Worm (Caenorhabditis elegans): Measurements from ENCODE around the gene srh-283.

Gene srh-283

DNA sequence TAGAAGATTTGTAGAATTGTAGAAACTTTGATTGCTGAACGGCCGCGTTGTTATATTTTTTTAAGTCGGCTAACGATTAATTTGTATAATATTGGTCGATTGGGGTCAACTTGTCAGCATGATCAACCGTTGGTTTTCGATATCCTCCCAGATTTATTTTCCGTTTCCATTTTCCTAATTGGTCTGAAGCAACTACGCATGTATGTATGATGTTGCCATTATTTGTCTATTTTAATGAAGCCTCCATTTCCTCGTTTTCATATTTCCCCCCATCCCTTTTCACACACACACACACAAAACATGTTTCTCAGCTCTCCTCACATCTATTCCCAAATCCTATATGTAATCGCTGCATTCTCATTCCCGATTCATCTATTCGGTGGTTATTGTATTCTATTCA, 35.4 kb downstream of the srh-283 start, which contains the start of gene srh-287:
Gene srh-287 (plus strand): TSS at position 301 of the 400 bp plus-strand sequence.
- TF ChIP-seq dve-1 (tag; optimal IDR thresholded peaks at IDR 0.05): no peak
- no peak for TF ChIP-seq hlh-30 (tag; optimal IDR thresholded peaks at IDR 0.05; ENCODE audit: insufficient read depth)
- no peak for TF ChIP-seq ref-2 (tag; optimal IDR thresholded peaks at IDR 0.05)
- no peak for TF ChIP-seq elt-4 (tag; optimal IDR thresholded peaks at IDR 0.05)
- TF ChIP-seq T23F11.4 (GFP tag; optimal IDR thresholded peaks at IDR 0.05): no peak
- no peak for TF ChIP-seq ceh-2 (tag; optimal IDR thresholded peaks at IDR 0.05)
- TF ChIP-seq ama-1 (optimal IDR thresholded peaks at IDR 0.05): no peak
- TF ChIP-seq ceh-24 (tag; optimal IDR thresholded peaks at IDR 0.05): no peak
- no peak for TF ChIP-seq unc-86 (tag; optimal IDR thresholded peaks at IDR 0.05)

DNA sequence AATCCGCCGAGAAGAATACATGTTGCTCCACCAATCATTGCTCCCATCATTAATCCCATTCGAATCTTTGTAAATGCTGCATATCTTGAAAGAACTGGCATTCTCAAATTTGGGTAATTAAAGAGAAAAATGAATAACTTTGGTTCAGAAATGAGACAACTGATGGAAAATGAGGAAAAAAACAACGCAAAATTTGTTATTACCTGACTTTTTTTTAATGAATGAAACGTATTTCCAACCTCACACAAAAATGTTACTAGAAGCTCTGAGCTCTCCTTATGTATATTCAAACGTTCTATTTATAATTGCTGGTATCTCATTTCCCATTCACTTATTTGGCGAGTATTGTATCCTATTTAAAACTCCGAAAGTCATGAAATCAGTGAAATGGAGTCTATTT, 37.4 kb downstream of the srh-283 start, which contains the start of the genes Y94A7B.11 and srh-292:
Gene Y94A7B.11 (minus strand): TSS at position 101 of the 400 bp plus-strand sequence.
Gene srh-292 (plus strand): TSS at position 251 of the 400 bp plus-strand sequence.
- no peak for TF ChIP-seq hlh-13 (GFP tag; optimal IDR thresholded peaks at IDR 0.05)
- TF ChIP-seq hlh-6 (tag; optimal IDR thresholded peaks at IDR 0.05): no peak
- TF ChIP-seq ref-2 (tag; optimal IDR thresholded peaks at IDR 0.05): no peak
- TF ChIP-seq ceh-18 (tag; optimal IDR thresholded peaks at IDR 0.05): no peak
- TF ChIP-seq rnt-1 (tag; optimal IDR thresholded peaks at IDR 0.05): no peak

- TF ChIP-seq ceh-45 (GFP tag; IDR thresholded peaks at IDR 0.05) (no peak), tbx-2 (tag; optimal IDR thresholded peaks at IDR 0.05) (no peak), dve-1 (tag; optimal IDR thresholded peaks at IDR 0.05) (no peak), lin-11 (tag; optimal IDR thresholded peaks at IDR 0.05) (no peak), tbx-7 (tag; optimal IDR thresholded peaks at IDR 0.05) (no peak), pha-2 (tag; optimal IDR thresholded peaks at IDR 0.05) (no peak), nhr-11 (tag; optimal IDR thresholded peaks at IDR 0.05) (no peak), pag-3 (tag; optimal IDR thresholded peaks at IDR 0.05; ENCODE audit: borderline replicate concordance) (no peak), pqm-1 (tag; optimal IDR thresholded peaks at IDR 0.05) (no peak)
These were observed 40.2 kb downstream of the srh-283 start, which contains the start of gene srh-291 for ce11 chrV:17805323-17805722. Gene srh-291, plus strand, starts transcription at chrV:17805623.

DNA sequence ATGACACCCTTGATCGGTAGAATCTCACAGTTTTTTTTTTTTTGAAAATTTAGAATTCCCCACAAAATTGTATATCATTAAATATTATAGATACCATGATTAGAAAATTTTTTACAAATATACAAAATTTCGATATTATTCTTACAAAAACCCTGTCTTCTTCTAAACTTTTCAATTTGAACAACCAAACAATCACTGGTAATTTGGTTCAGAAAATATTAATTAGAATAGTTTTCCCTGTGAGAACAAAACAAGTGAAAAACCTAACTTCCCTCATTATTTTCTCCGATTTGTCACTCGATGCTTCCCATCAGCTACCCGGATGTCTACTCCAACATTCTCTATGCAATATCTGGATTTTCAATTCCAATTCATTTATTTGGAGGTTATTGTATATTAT, 44.9 kb downstream of the srh-283 start, which contains the start of gene srh-296:
Gene srh-296 (plus strand): TSS at position 301 of the 400 bp plus-strand sequence.
- TF ChIP-seq fkh-6 (tag; optimal IDR thresholded peaks at IDR 0.05): no peak
- TF ChIP-seq madf-2 (tag; optimal IDR thresholded peaks at IDR 0.05): no peak
- no peak for TF ChIP-seq tbx-2 (tag; optimal IDR thresholded peaks at IDR 0.05)
- TF ChIP-seq unc-86 (tag; optimal IDR thresholded peaks at IDR 0.05): no peak
- no peak for TF ChIP-seq C38D4.7 (GFP tag; optimal IDR thresholded peaks at IDR 0.05)

- TF ChIP-seq ceh-14 (tag; optimal IDR thresholded peaks at IDR 0.05): peak; percentile 2
- TF ChIP-seq hlh-6 (tag; optimal IDR thresholded peaks at IDR 0.05): peak; percentile 59
- no peak for TF ChIP-seq Y22D7AL.16 (tag; optimal IDR thresholded peaks at IDR 0.05)
- peak; percentile 25 for TF ChIP-seq ref-2 (tag; optimal IDR thresholded peaks at IDR 0.05)
- TF ChIP-seq ets-4 (tag; optimal IDR thresholded peaks at IDR 0.05): no peak
- TF ChIP-seq hlh-8 (tag; optimal IDR thresholded peaks at IDR 0.05): no peak
These were observed 47.0 kb downstream of the srh-283 start for ce11 chrV:17812127-17812526.

All from whole organism, late embryonic.